Worm (Caenorhabditis elegans) whole organism, L4 larva: Measurements from ENCODE around the gene K07C11.7.

Experiments
- F10B5.3 ChIP-seq: sonication (generic microtip); optimal IDR thresholded peaks from 2 replicates; lab custom pipeline; 2016; ENCODE audit warnings: mild to moderate bottlenecking, missing genetic modification characterization, missing compliant biosample characterization
- T20F7.1 ChIP-seq: fragments of 200-800 bp; sonication (Bioruptor generic); optimal IDR thresholded peaks from 2 replicates; lab custom pipeline; 2018; ENCODE audit warnings: mild to moderate bottlenecking, missing genetic modification characterization, missing compliant biosample characterization
- T26A8.4 ChIP-seq: fragments of 200-800 bp; sonication (Bioruptor generic); IDR thresholded peaks from 2 replicates; pipeline ENCODE4 v1.3.6; 2022; ENCODE audit warnings: missing genetic modification characterization, missing compliant biosample characterization
- Y105C5A.15 ChIP-seq: fragments of 200-800 bp; sonication (Bioruptor generic); IDR thresholded peaks from 2 replicates; pipeline ENCODE4 v1.3.6; 2022; ENCODE audit warnings: missing genetic modification characterization, missing compliant biosample characterization
- Y48G9A.11 ChIP-seq: fragments of 200-800 bp; sonication (Bioruptor generic); IDR thresholded peaks from 2 replicates; pipeline ENCODE4 v1.3.6; 2022; ENCODE audit warnings: missing genetic modification reagents, missing genetic modification characterization, missing compliant biosample characterization
- Y75B8A.6 ChIP-seq: fragments of 200-800 bp; sonication (Bioruptor generic); IDR thresholded peaks from 2 replicates; pipeline ENCODE4 v1.3.6; 2022; ENCODE audit warnings: missing genetic modification reagents, missing genetic modification characterization, missing compliant biosample characterization
- ZK546.5 ChIP-seq, 2 experiments: sonication (generic microtip); optimal IDR thresholded peaks; 2 replicates each; lab custom pipeline; 2017; ENCODE audit warnings: missing biosample characterization in 2 of 2, missing genetic modification characterization in 2 of 2
- aha-1 ChIP-seq: fragments of 150-350 bp; peaks from one replicate; lab custom pipeline; 2014; ENCODE audit warnings: missing biosample characterization, missing genetic modification characterization
- ama-1 ChIP-seq: fragments of 150-350 bp; optimal IDR thresholded peaks from 2 replicates; lab custom pipeline; 2014; ENCODE audit warnings: inconsistent platforms, mixed read lengths
- ceh-44 ChIP-seq: fragments of 200-800 bp; sonication (Bioruptor generic); IDR thresholded peaks from 2 replicates; pipeline ENCODE4 v1.3.6; 2022; ENCODE audit warnings: missing genetic modification reagents, missing genetic modification characterization, missing compliant biosample characterization
- daf-12 ChIP-seq: fragments of 150-350 bp; optimal IDR thresholded peaks from 2 replicates; lab custom pipeline; 2014; ENCODE audit warnings: missing biosample characterization, missing genetic modification reagents, missing genetic modification characterization
- daf-19 ChIP-seq: fragments of 200-800 bp; sonication (Bioruptor generic); conservative IDR thresholded peaks from 2 replicates; pipeline ENCODE4 v1.3.6; 2022; ENCODE audit warnings: missing genetic modification characterization, missing compliant biosample characterization
- daf-8 ChIP-seq: fragments of 200-800 bp; sonication (Bioruptor generic); IDR thresholded peaks from 2 replicates; pipeline ENCODE4 v1.3.6; 2022; ENCODE audit warnings: missing genetic modification characterization, missing compliant biosample characterization
- dmd-6 ChIP-seq: fragments of 200-800 bp; sonication (Bioruptor generic); IDR thresholded peaks from 2 replicates; pipeline ENCODE4 v1.3.6; 2022; ENCODE audit warnings: missing genetic modification reagents, missing genetic modification characterization, missing compliant biosample characterization
- dmd-9 ChIP-seq: fragments of 200-800 bp; sonication (Bioruptor generic); IDR thresholded peaks from 2 replicates; pipeline ENCODE4 v1.3.6; 2022; ENCODE audit warnings: missing genetic modification reagents, missing genetic modification characterization, missing compliant biosample characterization
- duxl-1 ChIP-seq: sonication (generic microtip); optimal IDR thresholded peaks from 2 replicates; lab custom pipeline; 2016; ENCODE audit warnings: mild to moderate bottlenecking, missing genetic modification characterization, moderate library complexity, missing compliant biosample characterization; ENCODE audit not compliant: poor library complexity
- fos-1 ChIP-seq: fragments of 150-350 bp; optimal IDR thresholded peaks from 2 replicates; lab custom pipeline; 2014; ENCODE audit warnings: missing biosample characterization, missing genetic modification characterization
- gei-8 ChIP-seq: fragments of 200-800 bp; sonication (Bioruptor generic); optimal IDR thresholded peaks from 2 replicates; lab custom pipeline; 2018; ENCODE audit warnings: mild to moderate bottlenecking, missing genetic modification characterization, missing compliant biosample characterization
- hlh-11 ChIP-seq: fragments of 200-800 bp; sonication (Bioruptor generic); optimal IDR thresholded peaks from 2 replicates; lab custom pipeline; 2018; ENCODE audit warnings: mild to moderate bottlenecking, missing genetic modification characterization, missing compliant biosample characterization
- hlh-30 ChIP-seq: sonication (generic microtip); optimal IDR thresholded peaks from 2 replicates; lab custom pipeline; 2017; ENCODE audit warnings: antibody characterized with exemption, mild to moderate bottlenecking, missing genetic modification characterization, missing compliant biosample characterization; ENCODE audit not compliant: insufficient read depth
- hmg-1.1 ChIP-seq: fragments of 200-800 bp; sonication (Bioruptor generic); IDR thresholded peaks from 2 replicates; pipeline ENCODE4 v1.3.6; 2022; ENCODE audit warnings: missing genetic modification reagents, missing genetic modification characterization, missing compliant biosample characterization
- lin-13 ChIP-seq: fragments of 150-350 bp; optimal IDR thresholded peaks from 2 replicates; lab custom pipeline; 2014; ENCODE audit warnings: missing biosample characterization, missing genetic modification reagents, missing genetic modification characterization
- lin-38 ChIP-seq: fragments of 200-800 bp; sonication (Bioruptor generic); IDR thresholded peaks from 2 replicates; pipeline ENCODE4 v1.3.6; 2022; ENCODE audit warnings: missing genetic modification reagents, missing genetic modification characterization, missing compliant biosample characterization
- lsy-2 ChIP-seq, 2 experiments: fragments of 150-350 bp in 1 of 2; sonication (generic microtip) in 1 of 2; optimal IDR thresholded peaks; 2 replicates each; lab custom pipeline; 2014 to 2017; ENCODE audit warnings: missing biosample characterization in 2 of 2, missing genetic modification characterization in 2 of 2
- mdl-1 ChIP-seq, 2 experiments: fragments of 150-350 bp in 1 of 2; sonication (generic microtip) in 1 of 2; optimal IDR thresholded peaks; 2 replicates each; lab custom pipeline; 2014 to 2017; ENCODE audit warnings: missing biosample characterization in 2 of 2, missing genetic modification characterization in 2 of 2
- mdt-29 ChIP-seq: fragments of 200-800 bp; sonication (Bioruptor generic); IDR thresholded peaks from 2 replicates; pipeline ENCODE4 v1.3.6; 2022; ENCODE audit warnings: missing genetic modification reagents, missing genetic modification characterization, missing compliant biosample characterization
- mep-1 ChIP-seq: fragments of 150-350 bp; sonication (generic microtip); optimal IDR thresholded peaks from 3 replicates; lab custom pipeline; 2014; ENCODE audit warnings: missing biosample characterization, missing genetic modification characterization
- nhr-111 ChIP-seq: fragments of 200-800 bp; sonication (Bioruptor generic); optimal IDR thresholded peaks from 2 replicates; lab custom pipeline; 2018; ENCODE audit warnings: mild to moderate bottlenecking, missing genetic modification characterization, missing compliant biosample characterization
- nhr-237 ChIP-seq: sonication (generic microtip); optimal IDR thresholded peaks from 2 replicates; lab custom pipeline; 2017; ENCODE audit warnings: missing biosample characterization, missing genetic modification characterization
- nhr-28 ChIP-seq: fragments of 150-350 bp; optimal IDR thresholded peaks from 2 replicates; lab custom pipeline; 2014; ENCODE audit warnings: missing biosample characterization, missing genetic modification characterization
- nhr-48 ChIP-seq: sonication (generic microtip); optimal IDR thresholded peaks from 2 replicates; lab custom pipeline; 2016; ENCODE audit warnings: mild to moderate bottlenecking, missing genetic modification characterization, missing compliant biosample characterization
- nhr-6 ChIP-seq: fragments of 150-350 bp; optimal IDR thresholded peaks from 2 replicates; lab custom pipeline; 2014; ENCODE audit warnings: missing biosample characterization, missing genetic modification characterization
- nhr-76 ChIP-seq: fragments of 150-350 bp; optimal IDR thresholded peaks from 2 replicates; lab custom pipeline; 2014; ENCODE audit warnings: missing biosample characterization, missing genetic modification characterization
- nhr-77 ChIP-seq: fragments of 150-350 bp; optimal IDR thresholded peaks from 2 replicates; lab custom pipeline; 2014; ENCODE audit warnings: missing biosample characterization, missing genetic modification characterization
- pha-4 ChIP-seq, 2 experiments: fragments of 150-350 bp in 1 of 2; fragments of 200-800 bp in 1 of 2; sonication (Bioruptor generic) in 1 of 2; IDR thresholded peaks in 1 of 2; optimal IDR thresholded peaks in 1 of 2; 2 replicates each; pipeline versions ENCODE4 v1.3.6 to Lab custom; 2014 to 2022; ENCODE audit warnings: missing genetic modification characterization in 2 of 2, missing genetic modification reagents in 2 of 2, missing biosample characterization in 1 of 2, missing compliant biosample characterization in 1 of 2
- php-3 ChIP-seq: fragments of 200-800 bp; sonication (Bioruptor generic); IDR thresholded peaks from 2 replicates; pipeline ENCODE4 v1.3.6; 2022; ENCODE audit warnings: missing genetic modification reagents, missing genetic modification characterization, missing compliant biosample characterization
- pqm-1 ChIP-seq: sonication (generic microtip); optimal IDR thresholded peaks from 2 replicates; lab custom pipeline; 2017; ENCODE audit warnings: missing biosample characterization, missing genetic modification characterization
- rbr-2 ChIP-seq: sonication (generic microtip); optimal IDR thresholded peaks from 2 replicates; lab custom pipeline; 2016; ENCODE audit warnings: missing genotype, missing genetic modification characterization, missing compliant biosample characterization
- saeg-2 ChIP-seq: fragments of 200-800 bp; sonication (Bioruptor generic); IDR thresholded peaks from 2 replicates; pipeline ENCODE4 v1.3.6; 2022; ENCODE audit warnings: missing genetic modification reagents, missing genetic modification characterization, missing compliant biosample characterization
- sdz-12 ChIP-seq: fragments of 200-800 bp; sonication (Bioruptor generic); optimal IDR thresholded peaks from 2 replicates; lab custom pipeline; 2018; ENCODE audit warnings: mild to moderate bottlenecking, missing genetic modification characterization, missing compliant biosample characterization
- snpc-4 ChIP-seq: fragments of 150-350 bp; optimal IDR thresholded peaks from 2 replicates; lab custom pipeline; 2014; ENCODE audit warnings: missing biosample characterization, missing genetic modification characterization
- unc-62 ChIP-seq, 3 experiments: fragments of 150-350 bp in 1 of 3; sonication (generic microtip); optimal IDR thresholded peaks in 2 of 3; peaks in 1 of 3; 1 replicate in 1 of 3; 2 replicates in 2 of 3; lab custom pipeline; 2014 to 2017; ENCODE audit warnings: missing biosample characterization in 3 of 3, missing genetic modification characterization in 3 of 3, missing genetic modification reagents in 3 of 3, missing genotype in 1 of 3
- zip-2 ChIP-seq: fragments of 150-350 bp; optimal IDR thresholded peaks from 2 replicates; lab custom pipeline; 2014; ENCODE audit warnings: missing biosample characterization, missing genetic modification characterization
- ztf-7 ChIP-seq: fragments of 150-350 bp; optimal IDR thresholded peaks from 2 replicates; lab custom pipeline; 2014; ENCODE audit warnings: missing biosample characterization, missing genetic modification characterization

The K07C11.7 gene

DNA sequence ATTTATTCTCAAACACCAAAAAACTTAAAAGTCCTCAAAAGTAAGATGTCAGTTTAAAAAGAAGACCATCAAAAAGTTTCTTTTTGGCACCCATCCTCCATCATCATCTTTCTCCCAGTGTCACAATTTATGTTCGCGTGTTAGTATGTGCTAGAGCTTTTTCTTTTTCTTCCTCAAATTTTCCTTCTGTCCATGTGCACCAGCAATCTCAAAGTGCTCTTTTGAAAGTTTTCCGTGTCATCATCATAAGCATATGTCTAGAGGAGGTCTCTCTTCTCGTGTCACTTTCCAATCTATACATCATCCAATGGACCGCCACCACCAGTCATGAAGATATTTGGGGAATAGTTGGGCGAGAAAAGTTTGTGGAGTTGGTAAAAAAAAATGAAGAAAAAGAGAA lies 37.3 kb upstream of the K07C11.7 start:
- TF ChIP-seq fos-1 (tag; lab: Kevin White, UChicago) (no peak), lin-13 (GFP tag; lab: Kevin White, UChicago) (no peak), lsy-2 (tag; optimal IDR thresholded peaks at IDR 0.05; lab: Kevin White, UChicago) (no peak), hlh-30 (peak; percentile 55), unc-62 (GFP tag; optimal IDR thresholded peaks at IDR 0.05 in 1 of 2; lab: Kevin White, UChicago) (peak in 1 of 2 experiments; percentile 22), unc-62 (tag; optimal IDR thresholded peaks at IDR 0.05; lab: Kevin White, UChicago) (no peak)

DNA sequence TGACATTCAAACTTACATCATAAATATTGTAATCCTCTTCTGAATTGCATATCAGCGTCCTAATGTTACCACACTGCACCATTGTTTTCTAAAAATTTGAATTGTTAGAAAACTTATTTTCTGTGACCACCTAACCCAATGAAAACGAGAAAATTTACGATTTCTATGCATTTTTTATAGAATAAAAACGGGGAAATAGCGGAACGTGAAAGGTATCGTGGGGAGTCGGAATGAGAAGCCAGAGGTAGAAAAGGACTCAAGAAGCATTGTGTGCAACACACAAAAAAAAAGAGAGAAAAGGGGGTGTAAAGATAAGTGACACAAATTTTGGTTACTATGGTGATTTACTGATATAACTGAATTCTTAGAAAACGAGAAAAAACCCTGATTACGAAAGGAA lies 36.4 kb upstream of the K07C11.7 start, which contains the start of gene C16D9.6:
Gene C16D9.6 (minus strand): TSS at position 101 of the 400 bp plus-strand sequence.
- no peak for TF ChIP-seq hlh-30
- TF ChIP-seq daf-12: no peak
- TF ChIP-seq Y75B8A.6 (GFP tag; lab: Robert Waterston, UW): no peak
- no peak for TF ChIP-seq lin-38
- TF ChIP-seq F10B5.3 (tag; lab: Kevin White, UChicago): no peak
- no peak for TF ChIP-seq nhr-76 (tag; lab: Kevin White, UChicago)
- no peak for TF ChIP-seq ZK546.5 (tag; optimal IDR thresholded peaks at IDR 0.05; lab: Kevin White, UChicago)
- TF ChIP-seq php-3 (GFP tag; lab: Robert Waterston, UW): no peak
- TF ChIP-seq nhr-77 (tag; lab: Kevin White, UChicago): no peak
- TF ChIP-seq pqm-1 (tag; lab: Kevin White, UChicago): no peak
- TF ChIP-seq saeg-2 (GFP tag; lab: Robert Waterston, UW): no peak
- TF ChIP-seq Y48G9A.11: no peak
- TF ChIP-seq Y105C5A.15: no peak
- no peak for TF ChIP-seq nhr-6
- TF ChIP-seq nhr-48 (tag; lab: Kevin White, UChicago): no peak
- TF ChIP-seq ztf-7 (tag; lab: Kevin White, UChicago): no peak
- no peak for TF ChIP-seq mep-1 (tag; lab: Kevin White, UChicago)

DNA sequence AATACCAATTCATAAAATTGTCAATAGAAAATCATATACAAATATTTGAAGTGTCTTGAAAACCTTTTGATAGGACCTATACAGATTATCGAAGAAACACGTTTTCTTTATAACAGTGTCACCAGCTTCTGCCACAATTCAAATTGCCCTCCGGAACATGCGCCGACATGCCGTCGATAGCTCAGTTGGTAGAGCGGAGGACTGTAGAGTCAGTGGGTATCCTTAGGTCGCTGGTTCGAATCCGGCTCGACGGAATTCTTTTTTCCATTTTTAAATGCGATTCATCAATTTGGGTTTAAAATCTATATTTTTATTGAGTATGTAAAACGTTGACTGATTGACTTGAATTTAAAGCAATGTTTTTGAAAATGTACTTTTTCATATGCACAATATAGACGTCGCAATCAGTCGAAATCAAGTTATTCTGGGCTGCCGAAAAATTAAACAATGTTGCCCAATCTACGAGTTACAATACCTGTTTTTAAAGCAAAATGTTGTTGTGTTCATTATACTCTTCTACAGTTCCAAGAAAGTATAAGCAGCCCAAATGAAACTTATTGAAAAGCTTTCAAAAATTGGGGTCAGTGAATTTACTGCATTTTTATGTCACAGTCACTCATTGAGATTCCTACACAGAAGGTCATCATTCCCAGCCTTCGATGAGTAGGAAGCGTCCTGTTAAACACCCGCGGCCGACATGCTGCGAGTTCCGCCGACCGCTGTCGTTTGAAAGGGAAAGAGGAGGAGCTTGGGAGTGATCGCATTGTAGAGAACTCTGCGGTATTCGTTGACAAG lies 33.7 kb upstream of the K07C11.7 start:
- TF ChIP-seq nhr-237: no peak
- no peak for TF ChIP-seq Y75B8A.6 (GFP tag; lab: Robert Waterston, UW)
- TF ChIP-seq nhr-77 (tag; lab: Kevin White, UChicago): no peak
- peak; percentile 80 for TF ChIP-seq duxl-1
- no peak for TF ChIP-seq nhr-28
- TF ChIP-seq mdt-29 (GFP tag; lab: Robert Waterston, UW): peak; percentile 9; the same call in 1 of the 2 replicates
- TF ChIP-seq lin-38: peak; percentile 57
- peak; percentile 56 for TF ChIP-seq rbr-2
- TF ChIP-seq mdl-1 (tag; optimal IDR thresholded peaks at IDR 0.05; lab: Kevin White, UChicago): no peak
- peak; percentile 73 for TF ChIP-seq nhr-48 (tag; lab: Kevin White, UChicago)
- peak; percentile 72 for TF ChIP-seq lin-13 (GFP tag; lab: Kevin White, UChicago)
- peak; percentile 31 for TF ChIP-seq pqm-1 (tag; lab: Kevin White, UChicago)
- TF ChIP-seq dmd-9: no peak
- TF ChIP-seq dmd-6 (GFP tag; lab: Robert Waterston, UW): peak; percentile 41
- peak; percentile 93 for TF ChIP-seq aha-1 (tag; lab: Kevin White, UChicago)
- TF ChIP-seq T26A8.4: peak; percentile 92
- TF ChIP-seq nhr-76 (tag; lab: Kevin White, UChicago): no peak
- TF ChIP-seq nhr-111 (GFP tag; lab: Kevin White, UChicago): peak; percentile 54
- no peak for TF ChIP-seq daf-8 (GFP tag; lab: Robert Waterston, UW)
- peak; percentile 53 for TF ChIP-seq T20F7.1 (GFP tag; lab: Kevin White, UChicago)
- TF ChIP-seq hlh-30: peak; percentile 48
- peak; percentile 69 for TF ChIP-seq F10B5.3 (tag; lab: Kevin White, UChicago)
- TF ChIP-seq daf-19 (GFP tag; lab: Robert Waterston, UW): 0 out of 2 replicates have a peak, but pooled peaks have one; percentile 65
- TF ChIP-seq Y48G9A.11: peak; percentile 83
- no peak for TF ChIP-seq sdz-12 (GFP tag; lab: Kevin White, UChicago)
- peak; percentile 61 for TF ChIP-seq php-3 (GFP tag; lab: Robert Waterston, UW)
- TF ChIP-seq hmg-1.1 (GFP tag; lab: Robert Waterston, UW): 0 out of 2 replicates have a peak, but pooled peaks have one; percentile 20
- TF ChIP-seq pha-4 (GFP tag; IDR thresholded peaks at IDR 0.05; lab: Robert Waterston, UW): peak; percentile 57; the same call in 1 of the 2 replicates
- no peak for TF ChIP-seq pha-4 (tag; optimal IDR thresholded peaks at IDR 0.05; lab: Kevin White, UChicago)
- peak; percentile 25 for TF ChIP-seq zip-2 (tag; lab: Kevin White, UChicago)
- peak; percentile 91 for TF ChIP-seq snpc-4 (tag; lab: Kevin White, UChicago)
- TF ChIP-seq gei-8 (GFP tag; lab: Kevin White, UChicago): peak; percentile 37
- TF ChIP-seq ama-1 (lab: Kevin White, UChicago): peak; percentile 97
- peak; percentile 62; the same call in 1 of the 2 replicates for TF ChIP-seq ceh-44 (GFP tag; lab: Robert Waterston, UW)
- peak; percentile 79 for TF ChIP-seq hlh-11 (tag; lab: Kevin White, UChicago)
